Fruit fly (Drosophila melanogaster): ENCODE data around the gene p24-1.

p24-1 gene

dm6 chrX:11885356-11885755 is 33.0 kb upstream of the p24-1 start:
- TF ChIP-seq CG7045 (GFP tag; optimal IDR thresholded peaks at IDR 0.05) (no peak), Mnt (GFP tag; optimal IDR thresholded peaks at IDR 0.05) (no peak), CG12768 (GFP tag; optimal IDR thresholded peaks at IDR 0.05) (no peak), CG33017 (tag; optimal IDR thresholded peaks at IDR 0.05) (no peak), Crg-1 (GFP tag; optimal IDR thresholded peaks at IDR 0.05) (no peak), CG14711 (tag; optimal IDR thresholded peaks at IDR 0.05) (no peak), Clk (GFP tag; optimal IDR thresholded peaks at IDR 0.05) (no peak), CG5204 (GFP tag; optimal IDR thresholded peaks at IDR 0.05) (no peak), toe (GFP tag; optimal IDR thresholded peaks at IDR 0.05) (no peak), ovo (GFP tag; optimal IDR thresholded peaks at IDR 0.05) (no peak), cic (GFP tag; optimal IDR thresholded peaks at IDR 0.05) (no peak), tj (GFP tag; optimal IDR thresholded peaks at IDR 0.05) (no peak), pad (GFP tag; optimal IDR thresholded peaks at IDR 0.05) (no peak), bab1 (GFP tag; optimal IDR thresholded peaks at IDR 0.05) (no peak), CG7101 (tag; optimal IDR thresholded peaks at IDR 0.05) (no peak), cnc (optimal IDR thresholded peaks at IDR 0.05) (no peak), CG11617 (GFP tag; optimal IDR thresholded peaks at IDR 0.05) (no peak), Hr96 (GFP tag; optimal IDR thresholded peaks at IDR 0.05) (no peak), CG1620 (GFP tag; optimal IDR thresholded peaks at IDR 0.05) (no peak), kay (GFP tag; ENCODE audit: borderline replicate concordance) (no peak)

- no peak for TF ChIP-seq CG7101 (tag; optimal IDR thresholded peaks at IDR 0.05)
- no peak for TF ChIP-seq ovo (GFP tag; optimal IDR thresholded peaks at IDR 0.05)
- TF ChIP-seq CG14711 (tag; optimal IDR thresholded peaks at IDR 0.05): no peak
- no peak for TF ChIP-seq Crg-1 (GFP tag; optimal IDR thresholded peaks at IDR 0.05)
- TF ChIP-seq Hr96 (GFP tag; optimal IDR thresholded peaks at IDR 0.05): no peak
- TF ChIP-seq bab1 (GFP tag; optimal IDR thresholded peaks at IDR 0.05): no peak
- no peak for TF ChIP-seq toe (GFP tag; optimal IDR thresholded peaks at IDR 0.05)
- no peak for TF ChIP-seq CG7045 (GFP tag; optimal IDR thresholded peaks at IDR 0.05)
- no peak for TF ChIP-seq Mnt (GFP tag; optimal IDR thresholded peaks at IDR 0.05)
Measured at dm6 chrX:11884134-11884533, 31.8 kb upstream of the p24-1 start.

- TF ChIP-seq CG11617 (GFP tag; optimal IDR thresholded peaks at IDR 0.05) (no peak), toe (GFP tag; optimal IDR thresholded peaks at IDR 0.05) (no peak), Hr96 (GFP tag; optimal IDR thresholded peaks at IDR 0.05) (no peak), CG7101 (tag; optimal IDR thresholded peaks at IDR 0.05) (no peak), Clk (GFP tag; optimal IDR thresholded peaks at IDR 0.05) (no peak), CG33017 (tag; optimal IDR thresholded peaks at IDR 0.05) (no peak), cnc (optimal IDR thresholded peaks at IDR 0.05) (no peak), Mnt (GFP tag; optimal IDR thresholded peaks at IDR 0.05) (no peak)
Measured at dm6 chrX:11882447-11882846, 30.1 kb upstream of the p24-1 start.

dm6 chrX:11881686-11882085 is 29.4 kb upstream of the p24-1 start:
- TF ChIP-seq tj (GFP tag; optimal IDR thresholded peaks at IDR 0.05) (no peak), CG1620 (GFP tag; optimal IDR thresholded peaks at IDR 0.05) (no peak), CG33017 (tag; optimal IDR thresholded peaks at IDR 0.05) (no peak), Hr96 (GFP tag; optimal IDR thresholded peaks at IDR 0.05) (no peak), CG11617 (GFP tag; optimal IDR thresholded peaks at IDR 0.05) (no peak), toe (GFP tag; optimal IDR thresholded peaks at IDR 0.05) (no peak), Mnt (GFP tag; optimal IDR thresholded peaks at IDR 0.05) (no peak), kay (GFP tag; ENCODE audit: borderline replicate concordance) (no peak), CG14711 (tag; optimal IDR thresholded peaks at IDR 0.05) (no peak), CG5204 (GFP tag; optimal IDR thresholded peaks at IDR 0.05) (no peak), Clk (GFP tag; optimal IDR thresholded peaks at IDR 0.05) (no peak), CG7101 (tag; optimal IDR thresholded peaks at IDR 0.05) (no peak), ovo (GFP tag; optimal IDR thresholded peaks at IDR 0.05) (no peak), CG12768 (GFP tag; optimal IDR thresholded peaks at IDR 0.05) (no peak), pad (GFP tag; optimal IDR thresholded peaks at IDR 0.05) (no peak), Crg-1 (GFP tag; optimal IDR thresholded peaks at IDR 0.05) (no peak), CG7045 (GFP tag; optimal IDR thresholded peaks at IDR 0.05) (no peak), cnc (optimal IDR thresholded peaks at IDR 0.05) (no peak), bab1 (GFP tag; optimal IDR thresholded peaks at IDR 0.05) (no peak), cic (GFP tag; optimal IDR thresholded peaks at IDR 0.05) (no peak)

- TF ChIP-seq Hr96 (GFP tag; optimal IDR thresholded peaks at IDR 0.05) (no peak), Mnt (GFP tag; optimal IDR thresholded peaks at IDR 0.05) (peak; percentile 30), CG12768 (GFP tag; optimal IDR thresholded peaks at IDR 0.05) (peak; percentile 31), CG11617 (GFP tag; optimal IDR thresholded peaks at IDR 0.05) (peak; percentile 22), tj (GFP tag; optimal IDR thresholded peaks at IDR 0.05) (peak; percentile 20), CG7101 (tag; optimal IDR thresholded peaks at IDR 0.05) (peak; percentile 23)
Measured at dm6 chrX:11877165-11877564, 24.8 kb upstream of the p24-1 start, which contains the start of gene CG10352. Gene CG10352, minus strand, starts transcription at chrX:11877168.

dm6 chrX:11875146-11875830 is 23.0 kb upstream of the p24-1 start:
- TF ChIP-seq CG11617 (GFP tag; optimal IDR thresholded peaks at IDR 0.05): peak; percentile 3
- no peak for TF ChIP-seq CG7045 (GFP tag; optimal IDR thresholded peaks at IDR 0.05)
- no peak for TF ChIP-seq bab1 (GFP tag; optimal IDR thresholded peaks at IDR 0.05)
- TF ChIP-seq CG7101 (tag; optimal IDR thresholded peaks at IDR 0.05): peak; percentile 35

dm6 chrX:11873116-11873515 is 20.8 kb upstream of the p24-1 start, which contains the start of gene CG15739:
Gene CG15739, plus strand, starts transcription at chrX:11873319.
- TF ChIP-seq CG5204 (GFP tag; optimal IDR thresholded peaks at IDR 0.05): no peak
- no peak for TF ChIP-seq CG7045 (GFP tag; optimal IDR thresholded peaks at IDR 0.05)
- peak; percentile 9 for TF ChIP-seq cic (GFP tag; optimal IDR thresholded peaks at IDR 0.05)
- TF ChIP-seq kay (GFP tag; ENCODE audit: borderline replicate concordance): no peak
- peak; percentile 95 for TF ChIP-seq pad (GFP tag; optimal IDR thresholded peaks at IDR 0.05)
- peak; percentile 17 for TF ChIP-seq Mnt (GFP tag; optimal IDR thresholded peaks at IDR 0.05)
